Worm (Caenorhabditis elegans) whole organism, early embryonic: ENCODE measurements around the gene zmp-1.
A peak's percentile ranks its signal among the peaks of the same experiment; 100 is the strongest.

ENCODE experiments used
- B0310.2 ChIP-seq: sonication (generic microtip); optimal IDR thresholded peaks from 2 replicates; lab custom pipeline; 2016; ENCODE audit warnings: mild to moderate bottlenecking, missing genetic modification characterization, missing compliant biosample characterization
- F13C5.2 ChIP-seq: sonication (generic microtip); optimal IDR thresholded peaks from 2 replicates; lab custom pipeline; 2017; ENCODE audit warnings: mild to moderate bottlenecking, missing genetic modification characterization, inconsistent platforms, missing compliant biosample characterization
- aly-1 ChIP-seq: sonication (generic microtip); optimal IDR thresholded peaks from 2 replicates; lab custom pipeline; 2016; ENCODE audit warnings: missing genetic modification characterization, missing compliant biosample characterization
- ama-1 ChIP-seq: fragments of 150-350 bp; optimal IDR thresholded peaks from 2 replicates; lab custom pipeline; 2014
- ceh-36 ChIP-seq: sonication (generic microtip); optimal IDR thresholded peaks from 2 replicates; lab custom pipeline; 2016; ENCODE audit warnings: missing genetic modification characterization, inconsistent platforms, missing compliant biosample characterization
- ets-7 ChIP-seq: sonication (generic microtip); optimal IDR thresholded peaks from 2 replicates; lab custom pipeline; 2016; ENCODE audit warnings: missing genotype, missing genetic modification characterization, missing compliant biosample characterization
- flt-1 ChIP-seq: fragments of 200-800 bp; sonication (Bioruptor generic); IDR thresholded peaks from 2 replicates; pipeline ENCODE4 v1.3.6; 2022; ENCODE audit warnings: missing genetic modification characterization, missing compliant biosample characterization
- hmg-4 ChIP-seq: fragments of 200-800 bp; sonication (Bioruptor generic); optimal IDR thresholded peaks from 2 replicates; lab custom pipeline; 2018; ENCODE audit warnings: mild to moderate bottlenecking, missing genetic modification characterization, missing compliant biosample characterization
- pes-1 ChIP-seq: fragments of 200-800 bp; sonication (Bioruptor generic); IDR thresholded peaks from 2 replicates; pipeline ENCODE4 v1.3.6; 2022; ENCODE audit warnings: missing genetic modification reagents, missing genetic modification characterization, missing compliant biosample characterization
- scrt-1 ChIP-seq: fragments of 200-800 bp; sonication (Bioruptor generic); IDR thresholded peaks from 2 replicates; pipeline ENCODE4 v1.3.6; 2022; ENCODE audit warnings: missing genetic modification characterization, missing compliant biosample characterization
- sea-1 ChIP-seq: fragments of 200-800 bp; sonication (Bioruptor generic); conservative IDR thresholded peaks from 2 replicates; pipeline ENCODE4 v1.3.6; 2022; ENCODE audit warnings: missing genetic modification characterization, missing compliant biosample characterization
- tbx-11 ChIP-seq: fragments of 200-800 bp; sonication (Bioruptor generic); IDR thresholded peaks from 2 replicates; pipeline ENCODE4 v1.3.6; 2022; ENCODE audit warnings: missing genetic modification characterization, missing compliant biosample characterization
- tra-4 ChIP-seq: sonication (generic microtip); optimal IDR thresholded peaks from 2 replicates; lab custom pipeline; 2017; ENCODE audit warnings: missing genetic modification characterization, missing compliant biosample characterization

ce11 chrIII:5939453-5940296, 6.9 kb upstream of the zmp-1 start, which contains the start of gene ubq-1:
- TF ChIP-seq ama-1 (no peak), B0310.2 (tag; lab: Kevin White, UChicago) (no peak), tra-4 (no peak), tbx-11 (GFP tag; lab: Robert Waterston, UW) (no peak), scrt-1 (no peak), F13C5.2 (tag; lab: Kevin White, UChicago) (no peak), pes-1 (no peak), hmg-4 (GFP tag; lab: Kevin White, UChicago) (no peak), ets-7 (tag; lab: Kevin White, UChicago) (no peak), sea-1 (GFP tag; lab: Robert Waterston, UW) (no peak), aly-1 (tag; lab: Kevin White, UChicago) (no peak), ceh-36 (no peak), flt-1 (GFP tag; lab: Robert Waterston, UW) (peak; percentile 31; the same call in 1 of the 2 replicates)
